Fruit fly (Drosophila melanogaster): ENCODE data around the gene CG8673.

CG8673 gene

dm6 chr2L:8162307-8163024 lies 38.3 kb downstream of the CG8673 start, which contains the start of gene Acbp1 (continued):
- TF ChIP-seq Blimp-1 (GFP tag; optimal IDR thresholded peaks at IDR 0.05) (peak; percentile 92), Hr38 (GFP tag; optimal IDR thresholded peaks at IDR 0.05) (peak; percentile 69), fd85E (GFP tag; optimal IDR thresholded peaks at IDR 0.05) (peak; percentile 85), CG3032 (tag; optimal IDR thresholded peaks at IDR 0.05) (peak; percentile 97), Ets21C (GFP tag; optimal IDR thresholded peaks at IDR 0.05) (peak; percentile 93), Sox102F (GFP tag; optimal IDR thresholded peaks at IDR 0.05) (peak; percentile 97), CG34406 (GFP tag; optimal IDR thresholded peaks at IDR 0.05) (peak; percentile 97), CG8632 (GFP tag; optimal IDR thresholded peaks at IDR 0.05) (peak; percentile 97), fkh (GFP tag; optimal IDR thresholded peaks at IDR 0.05) (peak; percentile 70), CG6163 (GFP tag; IDR thresholded peaks at IDR 0.05) (peak; percentile 95), CG32006 (GFP tag; optimal IDR thresholded peaks at IDR 0.05) (peak; percentile 97), spab (GFP tag; optimal IDR thresholded peaks at IDR 0.05) (peak; percentile 95), CG6854 (GFP tag; optimal IDR thresholded peaks at IDR 0.05) (peak; percentile 98), Sox14 (GFP tag; optimal IDR thresholded peaks at IDR 0.05) (peak; percentile 97), achi (GFP tag; optimal IDR thresholded peaks at IDR 0.05) (peak; percentile 94), CG31627 (GFP tag; optimal IDR thresholded peaks at IDR 0.05) (peak; percentile 95), Eip78C (GFP tag) (peak; percentile 99), Eip93F (GFP tag; optimal IDR thresholded peaks at IDR 0.05) (peak; percentile 96), CG8319 (GFP tag; optimal IDR thresholded peaks at IDR 0.05) (peak; percentile 86), CG3919 (GFP tag; optimal IDR thresholded peaks at IDR 0.05) (peak; percentile 96)

- TF ChIP-seq cyc (GFP tag; optimal IDR thresholded peaks at IDR 0.05) (no peak), CG3919 (GFP tag; optimal IDR thresholded peaks at IDR 0.05) (peak; percentile 20), CG6808 (GFP tag; optimal IDR thresholded peaks at IDR 0.05) (peak; percentile 50)
These were observed 38.9 kb downstream of the CG8673 start, which contains the start of gene Piezo for dm6 chr2L:8163025-8163351. TSS of gene Piezo (plus strand) at chr2L:8163073.

DNA sequence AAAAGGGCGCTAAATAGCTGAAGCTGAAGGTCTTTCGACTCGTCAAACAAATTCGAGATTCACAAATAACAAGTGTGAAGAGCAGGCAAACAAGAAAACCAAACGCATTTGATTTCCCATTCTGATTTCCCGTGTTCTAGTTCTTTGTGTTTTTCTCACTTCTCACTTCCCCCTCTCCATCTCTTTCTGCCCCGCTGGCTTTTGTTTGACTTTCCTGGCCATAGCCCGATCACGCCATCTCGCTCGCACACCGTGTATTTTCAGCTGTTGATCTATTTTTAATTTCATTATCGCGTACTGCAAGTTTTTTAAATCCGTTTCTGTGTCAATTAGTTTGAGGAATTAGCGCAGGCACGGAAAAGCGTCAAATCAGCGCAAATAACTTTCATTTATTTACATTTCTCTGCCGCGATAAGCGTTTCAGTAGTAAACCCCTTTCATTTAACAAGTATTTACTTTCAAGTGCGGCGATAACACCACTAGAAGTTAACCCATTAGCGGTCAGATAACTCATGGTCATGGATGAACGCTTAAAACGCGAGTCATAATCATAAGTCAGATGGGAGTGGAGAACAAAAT lies 39.5 kb downstream of the CG8673 start:
- no peak for TF ChIP-seq Sox102F (GFP tag; optimal IDR thresholded peaks at IDR 0.05)
- TF ChIP-seq achi (GFP tag; optimal IDR thresholded peaks at IDR 0.05): no peak
- TF ChIP-seq spab (GFP tag; optimal IDR thresholded peaks at IDR 0.05): no peak
- TF ChIP-seq eg (GFP tag; IDR thresholded peaks at IDR 0.05): 0 out of 3 replicates have a peak, but pooled peaks have one; percentile 30
- TF ChIP-seq Hr39 (GFP tag; optimal IDR thresholded peaks at IDR 0.05): no peak
- TF ChIP-seq Eip78C (GFP tag): no peak
- no peak for TF ChIP-seq CG31627 (GFP tag; optimal IDR thresholded peaks at IDR 0.05)
- TF ChIP-seq cyc (GFP tag; optimal IDR thresholded peaks at IDR 0.05): no peak
- no peak for TF ChIP-seq ss (GFP tag; optimal IDR thresholded peaks at IDR 0.05)
- TF ChIP-seq Sox15 (GFP tag; optimal IDR thresholded peaks at IDR 0.05): no peak
- TF ChIP-seq CG6854 (GFP tag; optimal IDR thresholded peaks at IDR 0.05): no peak
- no peak for TF ChIP-seq Hr38 (GFP tag; optimal IDR thresholded peaks at IDR 0.05)
- TF ChIP-seq fkh (GFP tag; optimal IDR thresholded peaks at IDR 0.05): peak; percentile 93
- no peak for TF ChIP-seq Ets21C (GFP tag; optimal IDR thresholded peaks at IDR 0.05)
- peak; percentile 1 for TF ChIP-seq CG16779 (tag; optimal IDR thresholded peaks at IDR 0.05)
- no peak for TF ChIP-seq lz (GFP tag; optimal IDR thresholded peaks at IDR 0.05)
- no peak for TF ChIP-seq CG11902 (GFP tag; optimal IDR thresholded peaks at IDR 0.05)
- TF ChIP-seq Ets96B (tag; optimal IDR thresholded peaks at IDR 0.05): no peak
- no peak for TF ChIP-seq CG6792 (GFP tag; optimal IDR thresholded peaks at IDR 0.05)
- TF ChIP-seq Smox (GFP tag; optimal IDR thresholded peaks at IDR 0.05): no peak
- TF ChIP-seq fd59A (GFP tag; optimal IDR thresholded peaks at IDR 0.05): no peak
- peak; percentile 30 for TF ChIP-seq Sox14 (GFP tag; optimal IDR thresholded peaks at IDR 0.05)
- TF ChIP-seq CG15336 (GFP tag; IDR thresholded peaks at IDR 0.05): no peak
- no peak for TF ChIP-seq CG1621 (tag; optimal IDR thresholded peaks at IDR 0.05)
- TF ChIP-seq CG10669 (GFP tag; optimal IDR thresholded peaks at IDR 0.05): no peak
- no peak for TF ChIP-seq Eip93F (GFP tag; optimal IDR thresholded peaks at IDR 0.05)

All from whole organism, prepupa.